Fruit fly (Drosophila melanogaster): Measurements from ENCODE around the gene CG10194.

- TF ChIP-seq Crg-1 (GFP tag; optimal IDR thresholded peaks at IDR 0.05) (no peak), CG14711 (tag; optimal IDR thresholded peaks at IDR 0.05) (no peak), CG7101 (tag; optimal IDR thresholded peaks at IDR 0.05) (no peak), CG33017 (tag; optimal IDR thresholded peaks at IDR 0.05) (no peak), CG1620 (GFP tag; optimal IDR thresholded peaks at IDR 0.05) (no peak)
These were observed 30.5 kb downstream of the CG10194 start for dm6 chr2L:19459404-19459803.
